Fruit fly (Drosophila melanogaster) whole organism, embryonic: ENCODE data around the gene CG17930.

Experiments used
- CG1024 ChIP-seq: fragments of 200-800 bp; sonication (Bioruptor generic); IDR thresholded peaks from 2 replicates; pipeline ENCODE4 v1.3.6; 2022; ENCODE audit warnings: missing biosample characterization, missing genetic modification characterization
- CG10565 ChIP-seq: fragments of 200-800 bp; sonication (Bioruptor generic); optimal IDR thresholded peaks from 3 replicates; lab custom pipeline; 2016; ENCODE audit warnings: missing biosample characterization, mild to moderate bottlenecking, missing genetic modification characterization
- CG18262 ChIP-seq: fragments of 200-800 bp; optimal IDR thresholded peaks from 3 replicates; lab custom pipeline; 2019; ENCODE audit warnings: missing biosample characterization, mild to moderate bottlenecking, missing genetic modification characterization, moderate library complexity
- CG30431 ChIP-seq: fragments of 200-800 bp; sonication (Bioruptor generic); optimal IDR thresholded peaks from 2 replicates; lab custom pipeline; 2017; ENCODE audit warnings: missing biosample characterization, missing genetic modification characterization
- CG6689 ChIP-seq: fragments of 200-800 bp; sonication (Bioruptor generic); IDR thresholded peaks from 2 replicates; pipeline ENCODE4 v1.3.6; 2022; ENCODE audit warnings: missing biosample characterization, missing genetic modification characterization
- Dll ChIP-seq: fragments of 200-800 bp; sonication (Bioruptor generic); IDR thresholded peaks from 4 replicates; pipeline ENCODE4 v1.3.6; 2022; ENCODE audit warnings: missing biosample characterization, missing genetic modification characterization; ENCODE audit not compliant: partially characterized antibody
- PHDP ChIP-seq: fragments of 200-800 bp; sonication (Bioruptor generic); optimal IDR thresholded peaks from 3 replicates; lab custom pipeline; 2018; ENCODE audit warnings: missing biosample characterization, mild to moderate bottlenecking, missing genetic modification characterization, moderate library complexity
- h ChIP-seq: fragments of >200 bp; optimal IDR thresholded peaks from 2 replicates; lab custom pipeline; 2017
- usp ChIP-seq: fragments of >200 bp; optimal IDR thresholded peaks from 2 replicates; lab custom pipeline; 2017; ENCODE audit warnings: missing biosample characterization, missing genetic modification characterization
- vnd ChIP-seq: fragments of 200-800 bp; sonication (Bioruptor generic); IDR thresholded peaks from 3 replicates; pipeline ENCODE4 v1.3.6; 2022; ENCODE audit warnings: missing biosample characterization, missing genetic modification characterization; ENCODE audit not compliant: partially characterized antibody

DNA sequence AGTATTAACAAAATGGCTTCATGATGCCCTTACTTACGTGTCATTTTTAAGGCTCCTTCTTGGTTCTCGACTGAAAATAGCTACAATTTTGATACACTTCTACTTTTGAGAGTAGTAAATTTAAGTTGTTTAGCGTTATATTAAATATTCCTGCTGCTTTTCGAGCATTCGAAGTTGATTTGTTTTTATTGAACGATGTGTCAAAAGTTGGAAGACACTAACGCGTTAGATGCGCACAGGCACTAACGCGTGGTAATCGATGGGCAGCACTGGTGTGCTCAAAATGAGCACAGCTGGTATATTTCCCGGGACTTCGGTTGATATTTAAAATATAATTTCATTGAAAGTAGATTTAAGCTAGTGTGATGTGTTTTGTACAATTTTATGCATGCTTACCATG is 31.4 kb downstream of the CG17930 start, which contains the start of gene CG17931:
- no peak for TF ChIP-seq h (lab: Kevin White, UChicago)
- no peak for TF ChIP-seq CG10565 (GFP tag; lab: Kevin White, UChicago)
- no peak for TF ChIP-seq CG18262 (tag; lab: Kevin White, UChicago)
- TF ChIP-seq CG6689 (GFP tag; lab: Robert Waterston, UW) = no peak
- TF ChIP-seq Dll (GFP tag; lab: Robert Waterston, UW) = no peak
- no peak for TF ChIP-seq PHDP (tag; lab: Kevin White, UChicago)
- TF ChIP-seq CG30431 (GFP tag; lab: Kevin White, UChicago) = no peak
- no peak for TF ChIP-seq usp (GFP tag; lab: Kevin White, UChicago)
- no peak for TF ChIP-seq vnd (GFP tag; lab: Robert Waterston, UW)
- no peak for TF ChIP-seq CG1024
